Fruit fly (Drosophila melanogaster): ENCODE results near the gene Fibp.

Gene Fibp

DNA sequence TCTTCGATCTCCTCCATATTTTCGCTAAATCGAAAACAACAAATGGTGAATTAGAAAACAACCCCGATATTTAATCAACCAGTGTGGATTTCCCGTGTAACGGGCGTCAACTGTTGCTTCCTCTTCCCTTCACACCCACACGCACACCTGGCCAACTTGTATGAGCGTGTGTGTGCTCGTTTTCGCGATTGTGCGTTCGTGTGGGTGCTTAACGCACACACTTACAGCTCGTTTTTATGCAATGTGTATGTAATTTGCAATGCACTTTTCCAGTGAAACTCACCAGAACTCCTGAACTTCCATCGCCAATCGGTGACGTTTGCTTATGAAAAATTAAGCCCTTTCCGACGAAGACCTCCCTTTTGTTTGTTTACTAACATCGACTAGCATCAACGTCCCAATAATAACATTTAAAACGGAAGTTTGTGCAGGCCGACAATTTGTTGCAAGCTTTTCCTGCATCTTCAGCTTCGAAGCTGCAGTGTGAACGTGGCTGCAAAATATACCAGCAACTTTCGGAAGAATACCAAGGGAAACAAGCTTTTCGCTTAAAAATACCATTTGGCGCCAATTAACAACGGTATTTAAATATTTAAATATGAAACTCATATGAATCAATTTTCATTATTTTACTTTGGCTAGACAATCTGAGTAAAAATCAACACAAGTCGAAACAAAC is 2.2 kb downstream of the Fibp start, which contains the start of gene cyc:
cyc (minus strand) TSS at position 467 of the 679 bp plus-strand sequence.
- TF ChIP-seq CG32121 (GFP tag; IDR thresholded peaks at IDR 0.05) (peak; percentile 32; the same call in 1 of the 2 replicates), CG13204 (GFP tag; optimal IDR thresholded peaks at IDR 0.05) (no peak), Pif1A (GFP tag; optimal IDR thresholded peaks at IDR 0.05) (no peak), CG34367 (tag; optimal IDR thresholded peaks at IDR 0.05) (no peak), CG4496 (GFP tag; IDR thresholded peaks at IDR 0.05) (peak; percentile 70), CG15710 (tag; optimal IDR thresholded peaks at IDR 0.05) (peak; percentile 1), CG12605 (GFP tag; IDR thresholded peaks at IDR 0.05) (peak; percentile 64), CG9948 (tag; optimal IDR thresholded peaks at IDR 0.05) (no peak), CG8159 (tag; optimal IDR thresholded peaks at IDR 0.05) (no peak), Snoo (tag; optimal IDR thresholded peaks at IDR 0.05) (peak; percentile 34), Pif1B (GFP tag; optimal IDR thresholded peaks at IDR 0.05) (no peak), EcR (GFP tag; optimal IDR thresholded peaks at IDR 0.05) (no peak), gl (tag; optimal IDR thresholded peaks at IDR 0.05) (no peak), CG8301 (tag; optimal IDR thresholded peaks at IDR 0.05) (no peak), CG14655 (GFP tag; optimal IDR thresholded peaks at IDR 0.05) (no peak), CG10348 (GFP tag; IDR thresholded peaks at IDR 0.05) (no peak), D1 (tag; optimal IDR thresholded peaks at IDR 0.05) (no peak), rn (GFP tag; IDR thresholded peaks at IDR 0.05) (no peak), Ets98B (GFP tag; IDR thresholded peaks at IDR 0.05) (peak; percentile 64; the same call in 1 of the 2 replicates), CG17806 (tag; optimal IDR thresholded peaks at IDR 0.05) (no peak), fd96Ca (GFP tag; IDR thresholded peaks at IDR 0.05) (no peak; the same call in 2 of the 3 replicates)

DNA sequence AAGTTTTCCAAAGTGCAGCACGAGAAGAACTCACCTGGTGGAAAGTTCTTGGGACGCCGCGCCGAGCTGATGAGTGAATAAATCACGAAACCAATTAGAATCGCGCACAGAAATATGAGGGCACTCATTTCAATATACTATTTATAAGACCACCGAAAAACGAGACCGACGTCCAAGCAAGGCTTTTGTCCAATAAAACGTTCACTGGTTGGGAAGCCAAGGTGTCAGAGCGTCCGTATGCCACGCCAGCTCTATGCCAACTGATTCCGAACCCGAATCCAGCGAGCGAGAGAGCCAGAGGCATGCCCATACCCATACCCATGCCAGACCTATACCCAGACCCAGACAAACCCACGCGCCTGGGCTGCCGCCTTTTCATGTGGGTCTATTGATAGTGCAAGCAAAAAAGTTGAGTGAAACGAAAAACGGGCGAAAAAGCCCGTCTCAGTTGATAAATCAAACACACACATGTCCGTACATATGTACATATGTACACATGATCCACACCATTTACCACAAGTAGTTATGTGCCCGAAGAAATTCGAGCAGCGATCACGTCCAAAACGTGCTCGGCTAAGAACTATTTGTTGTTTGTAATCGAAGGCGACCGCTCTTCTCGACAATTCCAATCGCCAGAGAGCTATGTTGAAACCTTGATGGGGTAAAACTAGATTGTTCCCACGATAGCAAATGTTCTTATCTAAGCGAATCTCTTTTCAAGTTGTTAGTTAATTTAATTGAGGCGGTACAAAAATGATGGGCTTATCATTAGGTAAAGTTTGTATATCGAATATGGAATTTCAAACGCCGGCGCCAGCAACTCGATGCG is 4.5 kb downstream of the Fibp start, which contains the start of gene Cyp305a1:
Cyp305a1 (minus strand) TSS at position 265 of the 829 bp plus-strand sequence.
- TF ChIP-seq CG8301 (tag; optimal IDR thresholded peaks at IDR 0.05) (no peak), CG32121 (GFP tag; IDR thresholded peaks at IDR 0.05) (0 out of 2 replicates have a peak, but pooled peaks have one; percentile 11)

DNA sequence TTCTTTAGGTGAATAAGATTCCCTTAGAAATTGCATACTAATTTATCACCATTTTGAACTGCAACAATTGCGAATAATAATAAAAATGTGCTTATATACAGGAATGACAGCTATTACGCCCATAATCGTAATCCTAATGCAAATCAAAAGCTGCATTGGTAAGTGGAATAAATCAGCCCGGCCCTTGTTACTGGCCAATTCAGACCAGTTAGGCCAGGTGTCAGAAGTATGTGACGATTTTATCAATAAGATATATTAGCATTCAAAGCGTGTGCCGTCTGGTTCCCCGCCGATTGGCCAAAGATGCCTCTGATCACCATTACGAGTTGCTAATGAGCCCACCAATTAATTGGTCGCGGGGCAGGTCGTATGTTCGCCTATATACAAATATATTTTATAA is 5.3 kb downstream of the Fibp start:
- TF ChIP-seq CG4496 (GFP tag; IDR thresholded peaks at IDR 0.05) (no peak), Snoo (tag; optimal IDR thresholded peaks at IDR 0.05) (no peak), rn (GFP tag; IDR thresholded peaks at IDR 0.05) (no peak), CG14655 (GFP tag; optimal IDR thresholded peaks at IDR 0.05) (no peak), CG12605 (GFP tag; IDR thresholded peaks at IDR 0.05) (no peak), CG17806 (tag; optimal IDR thresholded peaks at IDR 0.05) (no peak), CG8159 (tag; optimal IDR thresholded peaks at IDR 0.05) (no peak), CG34367 (tag; optimal IDR thresholded peaks at IDR 0.05) (no peak), fd96Ca (GFP tag; IDR thresholded peaks at IDR 0.05) (no peak), CG32121 (GFP tag; IDR thresholded peaks at IDR 0.05) (no peak), Pif1A (GFP tag; optimal IDR thresholded peaks at IDR 0.05) (no peak), gl (tag; optimal IDR thresholded peaks at IDR 0.05) (no peak), CG9948 (tag; optimal IDR thresholded peaks at IDR 0.05) (no peak), CG13204 (GFP tag; optimal IDR thresholded peaks at IDR 0.05) (no peak), EcR (GFP tag; optimal IDR thresholded peaks at IDR 0.05) (no peak), D1 (tag; optimal IDR thresholded peaks at IDR 0.05) (no peak), CG8301 (tag; optimal IDR thresholded peaks at IDR 0.05) (no peak), Ets98B (GFP tag; IDR thresholded peaks at IDR 0.05) (no peak), CG10348 (GFP tag; IDR thresholded peaks at IDR 0.05) (no peak)

DNA sequence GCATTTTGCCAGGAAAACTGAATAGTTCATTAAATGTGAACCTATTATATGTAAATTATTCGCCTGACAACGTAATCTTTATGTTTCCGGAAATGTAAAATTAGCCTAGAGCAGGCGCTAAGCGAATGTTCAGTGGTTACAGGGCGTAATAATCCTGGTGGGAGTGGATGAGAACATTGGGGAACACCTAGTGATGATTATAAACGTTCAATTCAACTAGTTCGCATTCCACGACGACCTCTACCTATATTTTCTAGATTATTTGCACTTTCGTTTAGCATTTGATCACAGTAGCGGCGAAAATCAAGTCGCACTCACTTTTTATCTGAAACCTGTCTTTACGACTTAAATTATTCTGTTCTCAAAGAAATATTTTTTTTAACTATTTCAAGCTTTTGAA is 10.2 kb downstream of the Fibp start:
- no peak for TF ChIP-seq CG15710 (tag; optimal IDR thresholded peaks at IDR 0.05)

DNA sequence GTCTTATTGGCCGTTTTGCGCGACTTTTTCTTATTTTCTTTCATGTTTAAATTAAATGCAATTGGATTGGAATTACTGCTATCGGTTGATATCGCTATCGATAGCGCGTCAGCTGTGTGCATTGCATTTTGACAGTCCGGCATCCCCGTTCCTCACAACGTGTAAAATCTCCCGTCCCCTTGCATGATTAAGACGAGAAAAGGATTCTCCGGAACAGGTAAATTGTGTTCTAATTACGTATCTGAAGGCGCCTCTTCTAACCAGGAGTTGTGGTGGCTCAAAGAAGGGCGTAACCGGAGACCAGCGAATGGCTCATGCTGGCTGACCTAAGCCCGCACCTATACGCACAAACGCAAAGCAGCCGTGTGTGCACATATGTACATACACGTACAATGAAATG is 10.7 kb downstream of the Fibp start, which contains the start of the genes CG14104 and Kap-alpha1:
CG14104 (minus strand) TSS at position 97 of the 400 bp plus-strand sequence.
Kap-alpha1 (plus strand) TSS at position 130 of the 400 bp plus-strand sequence.
- TF ChIP-seq CG8159 (tag; optimal IDR thresholded peaks at IDR 0.05) (no peak), EcR (GFP tag; optimal IDR thresholded peaks at IDR 0.05) (peak; percentile 33)

DNA sequence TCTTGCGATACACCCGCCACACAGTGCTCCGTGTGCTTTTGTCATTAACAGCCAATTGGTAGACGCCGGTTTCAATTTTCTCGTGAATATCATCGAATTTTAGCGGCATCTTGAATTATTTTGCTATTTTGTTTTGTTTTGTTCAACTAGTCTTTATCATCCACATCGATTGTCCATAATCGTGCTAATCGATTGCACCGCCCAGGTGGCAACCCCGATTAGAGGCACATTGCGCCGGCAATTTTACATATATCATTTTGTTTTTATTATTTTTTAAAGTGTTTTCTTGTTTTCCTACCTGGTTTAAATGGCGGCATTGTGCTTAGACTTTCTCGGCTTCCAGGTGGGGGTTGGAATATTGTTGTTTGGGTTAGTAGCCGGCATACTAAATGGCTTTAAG is 11.9 kb downstream of the Fibp start, which contains the start of gene CG34116:
CG34116 (minus strand) TSS at position 142 of the 400 bp plus-strand sequence.
- TF ChIP-seq CG14655 (GFP tag; optimal IDR thresholded peaks at IDR 0.05) (no peak), gl (tag; optimal IDR thresholded peaks at IDR 0.05) (no peak), D1 (tag; optimal IDR thresholded peaks at IDR 0.05) (no peak), CG13204 (GFP tag; optimal IDR thresholded peaks at IDR 0.05) (no peak), Snoo (tag; optimal IDR thresholded peaks at IDR 0.05) (no peak), CG8159 (tag; optimal IDR thresholded peaks at IDR 0.05) (no peak), Ets98B (GFP tag; IDR thresholded peaks at IDR 0.05) (no peak), rn (GFP tag; IDR thresholded peaks at IDR 0.05) (no peak), CG8301 (tag; optimal IDR thresholded peaks at IDR 0.05) (no peak), Pif1A (GFP tag; optimal IDR thresholded peaks at IDR 0.05) (no peak), CG17806 (tag; optimal IDR thresholded peaks at IDR 0.05) (no peak), Pif1B (GFP tag; optimal IDR thresholded peaks at IDR 0.05) (no peak), CG12605 (GFP tag; IDR thresholded peaks at IDR 0.05) (no peak), fd96Ca (GFP tag; IDR thresholded peaks at IDR 0.05) (no peak), CG9948 (tag; optimal IDR thresholded peaks at IDR 0.05) (no peak), CG34367 (tag; optimal IDR thresholded peaks at IDR 0.05) (no peak), CG15710 (tag; optimal IDR thresholded peaks at IDR 0.05) (no peak), CG4496 (GFP tag; IDR thresholded peaks at IDR 0.05) (no peak), CG32121 (GFP tag; IDR thresholded peaks at IDR 0.05) (no peak), CG10348 (GFP tag; IDR thresholded peaks at IDR 0.05) (no peak)
